Fruit fly (Drosophila melanogaster) whole organism, embryonic: ENCODE data around the gene Vsx1.

Experiments used
- CG18764 ChIP-seq: fragments of 200-800 bp; sonication (Bioruptor generic); optimal IDR thresholded peaks from 3 replicates; lab custom pipeline; 2016; ENCODE audit warnings: missing biosample characterization, missing genetic modification characterization
- Lpt ChIP-seq: fragments of >200 bp; optimal IDR thresholded peaks from 2 replicates; lab custom pipeline; 2018; ENCODE audit warnings: missing biosample characterization, missing genetic modification characterization
- MBD-R2 ChIP-seq: fragments of 200-800 bp; sonication (Bioruptor generic); IDR thresholded peaks from 2 replicates; pipeline ENCODE4 v1.3.6; 2022; ENCODE audit warnings: missing biosample characterization, missing genetic modification characterization
- aop ChIP-seq: fragments of 200-800 bp; sonication (Bioruptor generic); IDR thresholded peaks from 2 replicates; pipeline ENCODE4 v1.3.6; 2022; ENCODE audit warnings: missing biosample characterization, missing genetic modification characterization
- ci ChIP-seq: fragments of 200-800 bp; sonication (Bioruptor generic); IDR thresholded peaks from 3 replicates; pipeline ENCODE4 v1.3.6; 2022; ENCODE audit warnings: missing biosample characterization, missing genetic modification characterization

DNA sequence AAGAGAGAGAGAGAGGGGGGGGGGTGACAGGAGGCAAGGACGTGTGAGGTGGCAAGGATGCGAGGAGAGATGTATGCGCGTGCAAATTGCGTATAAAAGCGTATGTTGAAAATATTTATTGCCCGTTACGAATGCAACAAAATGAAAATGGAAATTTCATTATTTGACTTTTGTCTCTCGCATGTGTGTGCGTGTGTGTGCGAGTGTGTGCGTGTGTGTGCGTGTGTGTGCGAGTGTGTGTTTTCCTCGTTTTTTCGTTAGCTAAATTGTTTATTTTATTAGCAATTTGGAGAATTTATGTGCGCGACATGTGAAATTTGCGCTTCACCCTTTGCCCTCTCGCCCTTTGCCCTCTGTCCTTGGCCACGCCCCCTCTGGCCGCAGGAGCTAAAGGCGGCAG, 41.2 kb upstream of the Vsx1 start:
- TF ChIP-seq Lpt (GFP tag; lab: Kevin White, UChicago): no peak
- no peak for TF ChIP-seq MBD-R2
- TF ChIP-seq aop (GFP tag; lab: Robert Waterston, UW): no peak
- TF ChIP-seq ci (GFP tag; lab: Robert Waterston, UW): no peak
- TF ChIP-seq CG18764 (GFP tag; lab: Kevin White, UChicago): no peak
